Worm (Caenorhabditis elegans) whole organism, early embryonic: Measurements from ENCODE around the gene atp-5.

Source experiments
- ama-1 ChIP-seq: fragments of 150-350 bp; optimal IDR thresholded peaks from 2 replicates; lab custom pipeline; 2014
- scrt-1 ChIP-seq: fragments of 200-800 bp; sonication (Bioruptor generic); IDR thresholded peaks from 2 replicates; pipeline ENCODE4 v1.3.6; 2022; ENCODE audit warnings: missing genetic modification characterization, missing compliant biosample characterization
- tbx-37 ChIP-seq: fragments of 200-800 bp; sonication (Bioruptor generic); conservative IDR thresholded peaks from 2 replicates; pipeline ENCODE4 v1.3.6; 2022; ENCODE audit warnings: missing genetic modification reagents, missing genetic modification characterization, missing compliant biosample characterization
- tra-4 ChIP-seq: sonication (generic microtip); optimal IDR thresholded peaks from 2 replicates; lab custom pipeline; 2017; ENCODE audit warnings: missing genetic modification characterization, missing compliant biosample characterization

DNA sequence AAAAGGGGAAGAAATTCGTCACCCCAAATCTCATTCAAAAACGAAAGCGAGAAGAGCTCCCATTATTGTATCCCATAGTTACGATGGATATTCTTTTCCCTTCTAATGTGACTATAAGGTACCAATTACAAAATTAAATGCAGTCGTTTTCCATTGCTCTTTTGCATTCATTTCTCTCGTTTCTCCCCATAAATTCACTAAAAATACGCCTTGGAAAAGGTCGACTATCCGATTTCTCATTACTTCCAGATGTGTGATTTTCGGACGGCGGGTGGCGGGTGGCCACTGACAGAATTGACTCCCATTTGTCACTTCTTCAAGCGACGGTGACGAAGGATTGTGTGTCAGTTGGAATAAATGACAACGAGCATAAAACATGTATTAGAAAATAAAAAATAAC lies 9.8 kb upstream of the atp-5 start:
- no peak for TF ChIP-seq ama-1 (lab: Kevin White, UChicago)
- TF ChIP-seq scrt-1 (GFP tag; lab: Robert Waterston, UW) = no peak
- no peak for TF ChIP-seq tra-4 (tag; lab: Kevin White, UChicago)
- TF ChIP-seq tbx-37 (GFP tag; lab: Robert Waterston, UW) = no peak
